4 worm cellular contexts compared by ENCODE assay signal in the genomic region with DNA sequence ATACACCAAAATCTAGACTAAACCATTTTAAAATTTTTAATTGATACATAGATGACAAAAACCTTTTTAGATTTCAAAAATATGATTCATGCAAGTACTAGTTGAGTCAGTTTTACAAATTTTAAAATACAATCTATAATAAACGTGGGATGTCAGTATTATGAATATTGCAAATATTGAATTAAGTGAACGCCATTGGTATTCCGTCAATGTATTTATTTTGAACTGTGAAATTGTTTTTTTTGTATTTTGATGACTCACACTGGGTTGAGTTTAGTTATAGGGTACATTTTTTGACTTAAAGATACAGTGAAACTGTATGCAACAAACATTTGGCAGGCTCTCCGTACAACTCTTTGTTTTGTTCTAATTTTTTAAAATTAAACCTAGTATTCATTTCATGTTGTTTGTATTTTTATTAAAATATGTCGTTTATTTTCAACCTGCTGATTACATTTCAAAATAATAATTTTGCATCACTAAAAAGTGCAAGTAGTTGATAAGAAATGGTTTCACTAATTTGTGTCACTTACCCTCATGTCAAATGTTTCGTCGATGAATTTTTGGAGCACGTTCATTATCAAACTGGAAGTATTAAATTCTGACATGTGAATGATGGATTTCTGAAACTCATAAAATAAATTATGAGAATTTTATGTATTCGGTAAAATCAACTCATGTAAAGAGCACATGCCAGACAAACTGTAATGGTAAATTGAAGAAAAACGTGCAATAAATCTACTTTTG.
A peak's percentile ranks its signal among the peaks of the same experiment; 100 is the strongest.
TF ChIP-seq lines count a peak whose summit lies in the region.

A gene (minus strand): TSS at position 578 of the 747 bp plus-strand sequence.

TF ChIP-seq in whole organism, L2 larva, 48 proteins besides CTCF, POLR2A, EP300 and RAD21:
- TF ChIP-seq fos-1 (tag; optimal IDR thresholded peaks at IDR 0.05; lab: Kevin White, UChicago), result peak; percentile 81
- TF ChIP-seq unc-62 (GFP tag; optimal IDR thresholded peaks at IDR 0.05; lab: Kevin White, UChicago), result no peak

TF ChIP-seq in whole organism, L3 larva, 47 proteins besides CTCF, POLR2A, EP300 and RAD21:
- TF ChIP-seq ceh-16 (tag; optimal IDR thresholded peaks at IDR 0.05; lab: Kevin White, UChicago), result no peak
- peak; percentile 49 for TF ChIP-seq elt-2 (tag; optimal IDR thresholded peaks at IDR 0.05; lab: Kevin White, UChicago)
- peak; percentile 31 for TF ChIP-seq pqm-1 (tag; optimal IDR thresholded peaks at IDR 0.05; lab: Kevin White, UChicago)
- TF ChIP-seq mdl-1 (tag; optimal IDR thresholded peaks at IDR 0.05; lab: Kevin White, UChicago), result no peak
- no peak for TF ChIP-seq nhr-67 (tag; optimal IDR thresholded peaks at IDR 0.05; lab: Kevin White, UChicago)

TF ChIP-seq in whole organism, L4 larva, 104 proteins besides CTCF, POLR2A, EP300 and RAD21:
- TF ChIP-seq ceh-62 (tag; optimal IDR thresholded peaks at IDR 0.05; lab: Kevin White, UChicago) (no peak), nhr-102 (tag; optimal IDR thresholded peaks at IDR 0.05; lab: Kevin White, UChicago) (no peak), aha-1 (tag; lab: Kevin White, UChicago) (peak; percentile 75), F10B5.3 (tag; optimal IDR thresholded peaks at IDR 0.05; lab: Kevin White, UChicago) (no peak), F44E2.7 (GFP tag; IDR thresholded peaks at IDR 0.05; lab: Robert Waterston, UW) (no peak), ceh-20 (GFP tag; IDR thresholded peaks at IDR 0.05; lab: Robert Waterston, UW) (0 out of 2 replicates have a peak, but pooled peaks have one; percentile 47), tra-1 (GFP tag; IDR thresholded peaks at IDR 0.05; lab: Robert Waterston, UW) (peak; percentile 60; the same call in 1 of the 2 replicates), nhr-237 (tag; optimal IDR thresholded peaks at IDR 0.05; lab: Kevin White, UChicago) (no peak), ama-1 (optimal IDR thresholded peaks at IDR 0.05; lab: Kevin White, UChicago) (no peak), hmg-1.1 (GFP tag; IDR thresholded peaks at IDR 0.05; lab: Robert Waterston, UW) (no peak), unc-130 (GFP tag; optimal IDR thresholded peaks at IDR 0.05; lab: Kevin White, UChicago) (no peak), Y105C5A.15 (GFP tag; IDR thresholded peaks at IDR 0.05; lab: Robert Waterston, UW) (no peak), nhr-76 (tag; optimal IDR thresholded peaks at IDR 0.05; lab: Kevin White, UChicago) (no peak), sdz-12 (GFP tag; optimal IDR thresholded peaks at IDR 0.05; lab: Kevin White, UChicago) (no peak), ceh-28 (tag; optimal IDR thresholded peaks at IDR 0.05; lab: Kevin White, UChicago) (no peak), lir-3 (tag; optimal IDR thresholded peaks at IDR 0.05; lab: Kevin White, UChicago) (no peak), nhr-28 (tag; optimal IDR thresholded peaks at IDR 0.05; lab: Kevin White, UChicago) (peak; percentile 41), madf-5 (GFP tag; IDR thresholded peaks at IDR 0.05; lab: Robert Waterston, UW) (no peak), pqm-1 (tag; optimal IDR thresholded peaks at IDR 0.05; lab: Kevin White, UChicago) (peak; percentile 65), php-3 (GFP tag; IDR thresholded peaks at IDR 0.05; lab: Robert Waterston, UW) (peak; percentile 89), nhr-25 (tag; optimal IDR thresholded peaks at IDR 0.05; lab: Kevin White, UChicago; ENCODE audit: borderline replicate concordance, insufficient read depth) (no peak), dmd-6 (GFP tag; IDR thresholded peaks at IDR 0.05; lab: Robert Waterston, UW) (peak; percentile 71; the same call in 1 of the 2 replicates), hlh-30 (tag; optimal IDR thresholded peaks at IDR 0.05; lab: Kevin White, UChicago; ENCODE audit: insufficient read depth) (peak; percentile 33), ceh-32 (tag; optimal IDR thresholded peaks at IDR 0.05; lab: Kevin White, UChicago; ENCODE audit: poor library complexity) (no peak), egl-43 (GFP tag; IDR thresholded peaks at IDR 0.05; lab: Robert Waterston, UW) (no peak)

TF ChIP-seq in whole organism, young adult, 124 proteins besides CTCF, POLR2A, EP300 and RAD21:
- no peak for TF ChIP-seq lsy-27 (tag; optimal IDR thresholded peaks at IDR 0.05; lab: Kevin White, UChicago; ENCODE audit: borderline replicate concordance, insufficient read depth)
- TF ChIP-seq ceh-79 (tag; optimal IDR thresholded peaks at IDR 0.05; lab: Kevin White, UChicago), result no peak
- no peak for TF ChIP-seq hlh-12 (tag; optimal IDR thresholded peaks at IDR 0.05; lab: Kevin White, UChicago)
- peak; percentile 31 for TF ChIP-seq unc-62 (GFP tag; optimal IDR thresholded peaks at IDR 0.05; lab: Kevin White, UChicago)
- TF ChIP-seq mel-28 (tag; optimal IDR thresholded peaks at IDR 0.05; lab: Kevin White, UChicago; ENCODE audit: borderline replicate concordance), result no peak
- TF ChIP-seq let-526 (GFP tag; IDR thresholded peaks at IDR 0.05; lab: Robert Waterston, UW), result no peak
- TF ChIP-seq ceh-27 (GFP tag; optimal IDR thresholded peaks at IDR 0.05; lab: Kevin White, UChicago), result no peak
- no peak for TF ChIP-seq tlf-1 (GFP tag; optimal IDR thresholded peaks at IDR 0.05; lab: Kevin White, UChicago)
- no peak for TF ChIP-seq sptf-2 (GFP tag; optimal IDR thresholded peaks at IDR 0.05; lab: Kevin White, UChicago)
- peak in 1 of 2 experiments; percentile 2 for TF ChIP-seq let-607 (tag; optimal IDR thresholded peaks at IDR 0.05; lab: Kevin White, UChicago)
- TF ChIP-seq nhr-80 (tag; optimal IDR thresholded peaks at IDR 0.05; lab: Kevin White, UChicago), result peak; percentile 75
- TF ChIP-seq hmg-20 (GFP tag; IDR thresholded peaks at IDR 0.05; lab: Robert Waterston, UW), result no peak
- TF ChIP-seq Y53G8AR.9 (GFP tag; conservative IDR thresholded peaks at IDR 0.05; lab: Robert Waterston, UW), result no peak
